Fruit fly (Drosophila melanogaster) whole organism, embryonic: ENCODE data around the gene scrib.
A peak's percentile ranks its signal among the peaks of the same experiment; 100 is the strongest.

Source experiments
- Adf1 ChIP-seq: fragments of 200-800 bp; sonication (Bioruptor generic); IDR thresholded peaks from 2 replicates; pipeline ENCODE4 v1.3.6; 2022; ENCODE audit warnings: missing biosample characterization, missing genetic modification characterization
- Atf-2 ChIP-seq: fragments of 200-800 bp; sonication (Bioruptor generic); optimal IDR thresholded peaks from 2 replicates; lab custom pipeline; 2016; ENCODE audit warnings: missing biosample characterization, missing genetic modification characterization
- Bgb ChIP-seq: fragments of 200-800 bp; sonication (Bioruptor generic); IDR thresholded peaks from 2 replicates; pipeline ENCODE4 v1.3.6; 2022; ENCODE audit warnings: missing biosample characterization, missing genetic modification characterization; ENCODE audit not compliant: partially characterized antibody
- CG11093 ChIP-seq: fragments of 200-800 bp; sonication (Bioruptor generic); IDR thresholded peaks from 3 replicates; pipeline ENCODE4 v1.3.6; 2022; ENCODE audit warnings: missing biosample characterization, missing genetic modification characterization
- CG13894 ChIP-seq: fragments of 200-800 bp; sonication (Bioruptor generic); optimal IDR thresholded peaks from 3 replicates; lab custom pipeline; 2018; ENCODE audit warnings: missing biosample characterization, mild to moderate bottlenecking, missing genetic modification characterization, moderate library complexity
- CG14860 ChIP-seq: fragments of 200-800 bp; sonication (Bioruptor generic); IDR thresholded peaks from 3 replicates; pipeline ENCODE4 v1.3.6; 2022; ENCODE audit warnings: missing biosample characterization, missing genetic modification characterization; ENCODE audit not compliant: partially characterized antibody
- CG17359 ChIP-seq: fragments of 200-800 bp; sonication (Bioruptor generic); optimal IDR thresholded peaks from 3 replicates; lab custom pipeline; 2018; ENCODE audit warnings: missing biosample characterization, mild to moderate bottlenecking, missing genetic modification characterization, moderate library complexity
- CG17385 ChIP-seq: fragments of 200-800 bp; sonication (Bioruptor generic); optimal IDR thresholded peaks from 3 replicates; lab custom pipeline; 2018; ENCODE audit warnings: missing biosample characterization, mild to moderate bottlenecking, missing genetic modification characterization
- CG17829 ChIP-seq: fragments of 200-800 bp; optimal IDR thresholded peaks from 2 replicates; lab custom pipeline; 2019; ENCODE audit warnings: missing biosample characterization, mild to moderate bottlenecking, missing genetic modification characterization, moderate library complexity
- CG30431 ChIP-seq: fragments of 200-800 bp; sonication (Bioruptor generic); optimal IDR thresholded peaks from 2 replicates; lab custom pipeline; 2017; ENCODE audit warnings: missing biosample characterization, missing genetic modification characterization
- CG31224 ChIP-seq: fragments of 200-800 bp; sonication (Bioruptor generic); IDR thresholded peaks from 2 replicates; pipeline ENCODE4 v1.3.6; 2022; ENCODE audit warnings: missing biosample characterization, missing genetic modification characterization
- CG3847 ChIP-seq: fragments of 200-800 bp; sonication (Bioruptor generic); IDR thresholded peaks from 2 replicates; pipeline ENCODE4 v1.3.6; 2022; ENCODE audit warnings: missing biosample characterization, missing genetic modification characterization
- CG42726 ChIP-seq: fragments of 200-800 bp; sonication (Bioruptor generic); IDR thresholded peaks from 2 replicates; pipeline ENCODE4 v1.3.6; 2022; ENCODE audit warnings: missing biosample characterization, missing genetic modification characterization; ENCODE audit not compliant: partially characterized antibody
- CG4282 ChIP-seq: fragments of 200-800 bp; sonication (Bioruptor generic); optimal IDR thresholded peaks from 2 replicates; lab custom pipeline; 2016; ENCODE audit warnings: missing biosample characterization, missing genetic modification characterization
- CG4360 ChIP-seq: fragments of 200-800 bp; sonication (Bioruptor generic); IDR thresholded peaks from 2 replicates; pipeline ENCODE4 v1.3.6; 2022; ENCODE audit warnings: missing biosample characterization, missing genetic modification characterization
- CG7357 ChIP-seq: fragments of 200-800 bp; sonication (Bioruptor generic); IDR thresholded peaks from 3 replicates; pipeline ENCODE4 v1.3.6; 2022; ENCODE audit warnings: missing biosample characterization, missing genetic modification characterization
- CG7928 ChIP-seq: fragments of 200-800 bp; sonication (Bioruptor generic); optimal IDR thresholded peaks from 2 replicates; lab custom pipeline; 2017; ENCODE audit warnings: missing biosample characterization, mild to moderate bottlenecking, missing genetic modification characterization
- CG8089 ChIP-seq: fragments of 200-800 bp; sonication (Bioruptor generic); optimal IDR thresholded peaks from 3 replicates; lab custom pipeline; 2016; ENCODE audit warnings: missing biosample characterization, missing genetic modification characterization
- CG8924 ChIP-seq: fragments of 200-800 bp; optimal IDR thresholded peaks from 3 replicates; lab custom pipeline; 2019; ENCODE audit warnings: missing biosample characterization, mild to moderate bottlenecking, missing genetic modification characterization, moderate library complexity
- Camta ChIP-seq: fragments of 200-800 bp; sonication (Bioruptor generic); optimal IDR thresholded peaks from 2 replicates; lab custom pipeline; 2016; ENCODE audit warnings: missing biosample characterization, missing genetic modification characterization
- Chrac-16 ChIP-seq: fragments of 200-800 bp; sonication (Bioruptor generic); optimal IDR thresholded peaks from 3 replicates; lab custom pipeline; 2016; ENCODE audit warnings: missing biosample characterization, missing genetic modification characterization
- D ChIP-seq, 2 experiments: fragments of 200-800 bp in 1 of 2; fragments of >200 bp in 1 of 2; sonication (Bioruptor generic) in 1 of 2; optimal IDR thresholded peaks; 2 replicates in 1 of 2; 3 replicates in 1 of 2; lab custom pipeline; 2017; ENCODE audit warnings: mild to moderate bottlenecking in 1 of 2, missing biosample characterization in 1 of 2, missing genetic modification characterization in 1 of 2, missing genetic modification reagents in 1 of 2
- Dbx ChIP-seq: fragments of 200-800 bp; sonication (Bioruptor generic); IDR thresholded peaks from 3 replicates; pipeline ENCODE4 v1.3.6; 2022; ENCODE audit warnings: missing biosample characterization, missing genetic modification characterization
- Deaf1 ChIP-seq: fragments of 200-800 bp; optimal IDR thresholded peaks from 3 replicates; lab custom pipeline; 2019; ENCODE audit warnings: missing biosample characterization, mild to moderate bottlenecking, missing genetic modification characterization, moderate library complexity
- Doc2 ChIP-seq: fragments of 200-800 bp; sonication (Bioruptor generic); IDR thresholded peaks from 2 replicates; pipeline ENCODE4 v1.3.6; 2022; ENCODE audit warnings: missing biosample characterization, missing genetic modification characterization
- Ets65A ChIP-seq: fragments of 200-800 bp; sonication (Bioruptor generic); peaks from one replicate; lab custom pipeline; 2016; ENCODE audit warnings: missing biosample characterization, missing genetic modification characterization
- Fer3 ChIP-seq: fragments of 200-800 bp; sonication (Bioruptor generic); optimal IDR thresholded peaks from 2 replicates; lab custom pipeline; 2018; ENCODE audit warnings: missing biosample characterization, mild to moderate bottlenecking, missing genetic modification characterization, moderate library complexity
- Gsc ChIP-seq: fragments of 200-800 bp; sonication (Bioruptor generic); IDR thresholded peaks from 2 replicates; pipeline ENCODE4 v1.3.6; 2022; ENCODE audit warnings: missing biosample characterization, missing genetic modification characterization
- Pdp1 ChIP-seq, 2 experiments: fragments of 200-800 bp; sonication (Bioruptor generic); optimal IDR thresholded peaks; 3 replicates each; lab custom pipeline; 2016; ENCODE audit warnings: missing biosample characterization in 2 of 2, missing genetic modification characterization in 2 of 2, mild to moderate bottlenecking in 1 of 2, moderate library complexity in 1 of 2
- Sry-δ ChIP-seq: fragments of 200-800 bp; sonication (Bioruptor generic); optimal IDR thresholded peaks from 2 replicates; lab custom pipeline; 2016; ENCODE audit warnings: missing biosample characterization, missing genetic modification characterization
- Trl ChIP-seq, 3 experiments: fragments of >200 bp in 2 of 3; fragments of 200-800 bp in 1 of 3; sonication (Bioruptor generic) in 1 of 3; optimal IDR thresholded peaks; 2 replicates in 1 of 3; 3 replicates in 2 of 3; lab custom pipeline; 2016 to 2017; ENCODE audit warnings: missing biosample characterization in 1 of 3, missing genetic modification characterization in 1 of 3
- abd-A ChIP-seq: fragments of 200-800 bp; sonication (Bioruptor generic); optimal IDR thresholded peaks from 3 replicates; lab custom pipeline; 2019; ENCODE audit warnings: missing biosample characterization, mild to moderate bottlenecking, missing genetic modification characterization, moderate library complexity
- ara ChIP-seq: fragments of 200-800 bp; sonication (Bioruptor generic); IDR thresholded peaks from 2 replicates; pipeline ENCODE4 v1.3.6; 2022; ENCODE audit warnings: missing biosample characterization, missing genetic modification characterization
- crc ChIP-seq: fragments of 200-800 bp; sonication (Bioruptor generic); optimal IDR thresholded peaks from 2 replicates; lab custom pipeline; 2016; ENCODE audit warnings: missing biosample characterization, missing genetic modification characterization
- crol ChIP-seq: fragments of 200-800 bp; sonication (Bioruptor generic); IDR thresholded peaks from 2 replicates; pipeline ENCODE4 v1.3.6; 2022; ENCODE audit warnings: missing biosample characterization, missing genetic modification characterization
- emc ChIP-seq: fragments of 200-800 bp; sonication (Bioruptor generic); optimal IDR thresholded peaks from 2 replicates; lab custom pipeline; 2016; ENCODE audit warnings: missing biosample characterization, missing genetic modification characterization
- lbe ChIP-seq: fragments of 200-800 bp; sonication (Bioruptor generic); optimal IDR thresholded peaks from 2 replicates; lab custom pipeline; 2016; ENCODE audit warnings: missing biosample characterization, mild to moderate bottlenecking, missing genetic modification characterization
- mirr ChIP-seq: fragments of 200-800 bp; sonication (Bioruptor generic); optimal IDR thresholded peaks from 3 replicates; lab custom pipeline; 2018; ENCODE audit warnings: missing biosample characterization, mild to moderate bottlenecking, missing genetic modification characterization
- nmo ChIP-seq: fragments of 200-800 bp; sonication (Bioruptor generic); optimal IDR thresholded peaks from 2 replicates; lab custom pipeline; 2018; ENCODE audit warnings: missing biosample characterization, mild to moderate bottlenecking, missing genetic modification characterization, moderate library complexity
- nom ChIP-seq: fragments of 200-800 bp; sonication (Bioruptor generic); optimal IDR thresholded peaks from 2 replicates; lab custom pipeline; 2017; ENCODE audit warnings: missing biosample characterization, missing genetic modification characterization, mild to moderate bottlenecking, moderate library complexity, missing genetic modification reagents
- ranshi ChIP-seq: fragments of 200-800 bp; sonication (Bioruptor generic); IDR thresholded peaks from 2 replicates; pipeline ENCODE4 v1.3.6; 2022; ENCODE audit warnings: missing biosample characterization, missing genetic modification characterization
- rib ChIP-seq: fragments of 200-800 bp; sonication (Bioruptor generic); IDR thresholded peaks from 2 replicates; pipeline ENCODE4 v1.3.6; 2022; ENCODE audit warnings: missing biosample characterization, missing genetic modification characterization
- sd ChIP-seq: fragments of 200-800 bp; sonication (Bioruptor generic); optimal IDR thresholded peaks from 3 replicates; lab custom pipeline; 2018; ENCODE audit warnings: missing biosample characterization, mild to moderate bottlenecking, missing genetic modification characterization, moderate library complexity
- sens ChIP-seq: fragments of 200-800 bp; sonication (Bioruptor generic); peaks from one replicate; lab custom pipeline; 2016; ENCODE audit warnings: missing biosample characterization, missing genetic modification characterization
- sob ChIP-seq: fragments of 200-800 bp; sonication (Bioruptor generic); IDR thresholded peaks from 2 replicates; pipeline ENCODE4 v1.3.6; 2022; ENCODE audit warnings: missing biosample characterization, missing genetic modification characterization

scrib gene

DNA sequence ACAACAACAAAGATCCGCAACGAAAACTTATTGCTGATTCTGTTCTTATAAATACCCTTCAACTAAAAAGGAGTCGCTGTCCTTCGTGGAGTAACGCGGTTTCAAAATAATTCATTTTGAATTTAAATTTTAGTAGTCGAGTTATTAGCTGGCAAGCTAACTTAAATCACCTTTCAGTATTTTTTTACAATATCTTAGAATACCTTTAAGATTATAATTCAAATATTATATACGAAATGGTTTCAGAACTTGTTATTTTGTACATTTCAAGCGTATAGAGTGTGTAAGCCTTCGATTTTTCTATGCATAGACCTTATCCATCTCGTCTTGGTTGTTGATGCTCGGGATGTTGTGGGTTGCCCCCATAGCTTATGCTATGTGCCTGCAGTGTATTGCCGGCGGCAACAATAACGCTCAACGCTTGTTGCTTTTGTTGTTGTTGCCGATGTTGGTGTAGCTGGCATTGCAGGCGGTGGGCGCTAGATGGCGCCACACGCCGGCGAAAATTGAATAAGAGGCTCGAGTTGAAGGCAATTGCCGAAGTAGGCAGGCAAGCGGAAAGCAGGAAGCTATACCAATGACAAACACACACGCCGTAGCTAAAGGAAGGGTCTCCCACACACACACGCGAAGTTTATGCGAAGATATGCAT lies 6.7 kb upstream of the scrib start (continued):
- peak; percentile 49 for TF ChIP-seq sens (GFP tag; lab: Kevin White, UChicago)

DNA sequence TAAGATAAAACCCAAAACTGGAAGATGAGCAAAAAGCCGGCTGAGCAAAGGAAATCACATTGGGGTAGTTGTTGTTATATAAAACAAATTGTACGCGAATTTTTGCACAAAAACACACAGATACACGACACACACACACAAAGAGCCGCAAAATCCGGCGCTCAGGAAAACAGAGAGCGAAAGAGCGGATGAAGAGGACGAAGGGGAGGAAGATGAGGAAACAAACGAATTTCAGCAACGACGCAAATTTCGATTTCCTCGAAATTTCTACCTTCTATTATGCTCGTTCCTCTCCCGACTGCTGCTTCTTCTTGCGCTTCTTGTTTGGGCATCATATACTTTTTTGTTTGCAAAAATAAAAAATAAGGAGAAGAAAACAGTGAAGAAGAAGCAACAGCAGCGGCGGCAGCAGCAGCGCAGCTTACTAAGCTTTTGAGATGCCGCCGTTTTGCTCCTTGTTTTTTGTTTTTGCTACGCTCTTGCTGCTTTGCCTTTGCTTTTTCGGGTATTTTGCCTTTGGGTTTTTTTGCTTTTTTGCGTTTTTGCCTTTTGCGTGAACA lies 2.1 kb upstream of the scrib start:
- TF ChIP-seq Bgb (GFP tag; lab: Robert Waterston, UW) (peak; percentile 16; the same call in 1 of the 2 replicates), Pdp1 (GFP tag; optimal IDR thresholded peaks at IDR 0.05; lab: Kevin White, UChicago) (peak in 1 of 2 experiments; percentile 25), CG31224 (GFP tag; lab: Robert Waterston, UW) (peak; percentile 94), Trl (optimal IDR thresholded peaks at IDR 0.05; lab: Kevin White, UChicago) (peak; percentile 3 to 27), Trl (GFP tag; optimal IDR thresholded peaks at IDR 0.05; lab: Kevin White, UChicago) (no peak), CG30431 (GFP tag; lab: Kevin White, UChicago) (no peak), CG7928 (GFP tag; lab: Kevin White, UChicago) (no peak), Ets65A (GFP tag; lab: Kevin White, UChicago) (peak; percentile 90), abd-A (peak; percentile 6), crol (peak; percentile 38; the same call in 1 of the 2 replicates), Sry-δ (GFP tag; lab: Kevin White, UChicago) (no peak), CG13894 (tag; lab: Kevin White, UChicago) (peak; percentile 18), lbe (peak; percentile 6), CG17385 (GFP tag; lab: Kevin White, UChicago) (peak; percentile 26), CG8089 (no peak), Adf1 (GFP tag; lab: Robert Waterston, UW) (peak; percentile 56; the same call in 1 of the 2 replicates), nom (GFP tag; lab: Kevin White, UChicago) (peak; percentile 20), Atf-2 (GFP tag; lab: Kevin White, UChicago) (no peak), emc (GFP tag; lab: Kevin White, UChicago) (no peak), crc (no peak)

DNA sequence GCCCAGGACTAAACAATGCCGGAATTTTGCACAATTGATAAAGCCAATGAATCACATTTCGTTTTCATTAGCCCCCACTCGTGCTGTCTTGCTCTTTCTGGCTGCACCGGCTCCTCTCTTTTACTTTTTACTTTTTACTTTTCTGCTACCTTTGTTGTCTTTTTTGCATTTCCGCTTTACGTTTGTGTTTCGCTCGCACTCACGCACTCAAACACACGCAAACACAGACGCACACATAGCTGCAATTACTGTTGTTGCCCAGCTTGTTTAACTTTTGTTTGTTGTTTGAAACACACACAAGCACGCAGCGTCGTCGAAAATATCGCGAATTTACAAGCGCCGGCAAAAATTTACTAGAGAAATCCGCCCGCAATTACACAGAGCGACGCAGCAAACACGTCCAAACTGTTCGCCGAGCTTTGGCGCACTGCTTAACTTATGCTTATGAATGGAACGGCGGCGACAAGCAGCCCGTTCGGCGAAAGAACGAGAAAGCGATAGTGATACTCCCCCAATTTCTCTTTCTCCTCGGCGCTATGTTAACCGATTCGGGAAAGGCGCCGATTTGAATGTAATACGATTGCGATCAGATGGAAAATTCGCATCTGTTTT lies 1.2 kb upstream of the scrib start, which contains the start of gene plum:
TSS of gene plum (minus strand) at position 413 of the 612 bp plus-strand sequence.
- TF ChIP-seq Doc2 (GFP tag; lab: Robert Waterston, UW), result no peak
- no peak for TF ChIP-seq CG8924 (tag; lab: Kevin White, UChicago)
- 0 out of 3 replicates have a peak, but pooled peaks have one; percentile 51 for TF ChIP-seq Dbx (GFP tag; lab: Robert Waterston, UW)
- peak; percentile 69 for TF ChIP-seq Deaf1 (tag; lab: Kevin White, UChicago)
- no peak for TF ChIP-seq Gsc (GFP tag; lab: Robert Waterston, UW)
- no peak for TF ChIP-seq CG7357 (GFP tag; lab: Robert Waterston, UW)
- TF ChIP-seq ara (GFP tag; lab: Robert Waterston, UW), result no peak
- no peak for TF ChIP-seq D (optimal IDR thresholded peaks at IDR 0.05; lab: Kevin White, UChicago)
- TF ChIP-seq D (GFP tag; optimal IDR thresholded peaks at IDR 0.05; lab: Kevin White, UChicago), result no peak
- peak; percentile 53; the same call in 1 of the 2 replicates for TF ChIP-seq sob (GFP tag; lab: Robert Waterston, UW)
- no peak for TF ChIP-seq CG17359 (tag; lab: Kevin White, UChicago)
- no peak for TF ChIP-seq crol
- no peak for TF ChIP-seq CG11093
- peak; percentile 86 for TF ChIP-seq rib (GFP tag; lab: Robert Waterston, UW)
- TF ChIP-seq mirr, result peak; percentile 33
- TF ChIP-seq Chrac-16, result no peak
- TF ChIP-seq Camta (GFP tag; lab: Kevin White, UChicago), result no peak
- peak; percentile 44; the same call in 1 of the 2 replicates for TF ChIP-seq CG42726 (GFP tag; lab: Robert Waterston, UW)
- no peak for TF ChIP-seq CG3847 (GFP tag; lab: Robert Waterston, UW)
- no peak for TF ChIP-seq CG4282 (GFP tag; lab: Kevin White, UChicago)
- no peak for TF ChIP-seq CG4360 (GFP tag; lab: Robert Waterston, UW)
- no peak for TF ChIP-seq CG31224 (GFP tag; lab: Robert Waterston, UW)
- TF ChIP-seq nmo (GFP tag; lab: Kevin White, UChicago), result no peak
- TF ChIP-seq Fer3 (tag; lab: Kevin White, UChicago), result no peak
- no peak for TF ChIP-seq CG14860 (GFP tag; lab: Robert Waterston, UW)
- TF ChIP-seq CG17829 (tag; lab: Kevin White, UChicago), result no peak
- peak; percentile 23 for TF ChIP-seq sd (tag; lab: Kevin White, UChicago)
- no peak; the same call in 1 of the 2 replicates for TF ChIP-seq ranshi (GFP tag; lab: Robert Waterston, UW)
